Fruit fly (Drosophila melanogaster): ENCODE measurements around the gene mus81.

Gene mus81

DNA sequence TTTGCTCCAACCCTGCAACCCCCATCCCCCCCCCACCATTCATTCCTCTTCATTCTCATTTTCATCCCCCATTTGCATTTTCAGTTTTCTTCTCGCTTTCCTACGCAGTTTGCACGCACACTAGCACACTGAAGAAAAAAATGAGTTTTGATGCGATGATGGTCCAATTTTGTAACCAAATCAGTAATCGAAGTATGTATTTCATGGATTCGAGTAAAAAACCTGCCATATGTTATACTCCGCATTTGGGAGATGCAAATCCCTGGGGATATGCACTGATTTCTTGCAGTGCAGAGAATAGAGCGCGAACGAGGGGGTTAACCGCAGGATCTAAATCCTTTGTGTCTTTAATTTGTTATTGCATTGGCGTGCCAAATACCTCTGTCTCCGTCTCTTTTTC lies 15.0 kb downstream of the mus81 start (continued):
- TF ChIP-seq insv (GFP tag; optimal IDR thresholded peaks at IDR 0.05) (no peak), CG13123 (GFP tag; optimal IDR thresholded peaks at IDR 0.05) (peak; percentile 5), tna (GFP tag; IDR thresholded peaks at IDR 0.05; ENCODE audit: partially characterized antibody) (no peak), CG6854 (GFP tag; optimal IDR thresholded peaks at IDR 0.05) (peak; percentile 46), CG15696 (tag; optimal IDR thresholded peaks at IDR 0.05) (no peak), fd96Cb (tag; optimal IDR thresholded peaks at IDR 0.05) (peak; percentile 61), tio (GFP tag; optimal IDR thresholded peaks at IDR 0.05) (peak; percentile 14), gro (GFP tag; optimal IDR thresholded peaks at IDR 0.05) (peak; percentile 1), CG8089 (GFP tag; optimal IDR thresholded peaks at IDR 0.05) (peak; percentile 33), caup (GFP tag; optimal IDR thresholded peaks at IDR 0.05; ENCODE audit: severe bottlenecking) (peak; percentile 53), wek (GFP tag; optimal IDR thresholded peaks at IDR 0.05) (peak; percentile 30), CG3281 (GFP tag; optimal IDR thresholded peaks at IDR 0.05) (peak; percentile 40), Eip74EF (GFP tag; optimal IDR thresholded peaks at IDR 0.05) (no peak), lmd (GFP tag; IDR thresholded peaks at IDR 0.05) (peak; percentile 73), oc (tag; optimal IDR thresholded peaks at IDR 0.05) (peak; percentile 30), Abd-B (GFP tag; optimal IDR thresholded peaks at IDR 0.05) (peak; percentile 38), sim (GFP tag; IDR thresholded peaks at IDR 0.05) (no peak), Adf1 (GFP tag; IDR thresholded peaks at IDR 0.05) (no peak), Gug (GFP tag; IDR thresholded peaks at IDR 0.05) (peak; percentile 54; the same call in 2 of the 4 replicates), cato (GFP tag; optimal IDR thresholded peaks at IDR 0.05; ENCODE audit: borderline replicate concordance) (no peak), CG4854 (GFP tag; optimal IDR thresholded peaks at IDR 0.05) (no peak), D19B (GFP tag; optimal IDR thresholded peaks at IDR 0.05) (no peak), CG11085 (GFP tag; IDR thresholded peaks at IDR 0.05) (peak; percentile 31; the same call in 1 of the 2 replicates), CG5953 (GFP tag; IDR thresholded peaks at IDR 0.05) (no peak), Deaf1 (tag; optimal IDR thresholded peaks at IDR 0.05) (peak; percentile 15), E2f1 (GFP tag; IDR thresholded peaks at IDR 0.05) (peak; percentile 44), onecut (GFP tag; IDR thresholded peaks at IDR 0.05) (peak; percentile 45), gfzf (GFP tag; optimal IDR thresholded peaks at IDR 0.05) (no peak), Mad (GFP tag; optimal IDR thresholded peaks at IDR 0.05) (no peak), CG9876 (GFP tag; optimal IDR thresholded peaks at IDR 0.05) (no peak), HLH4C (GFP tag; IDR thresholded peaks at IDR 0.05; ENCODE audit: partially characterized antibody) (no peak), CG6272 (GFP tag; IDR thresholded peaks at IDR 0.05) (no peak), CG5245 (GFP tag; optimal IDR thresholded peaks at IDR 0.05) (peak; percentile 29), org-1 (GFP tag; optimal IDR thresholded peaks at IDR 0.05) (peak; percentile 41), CG34376 (GFP tag; optimal IDR thresholded peaks at IDR 0.05) (no peak), Doc3 (GFP tag; IDR thresholded peaks at IDR 0.05; ENCODE audit: partially characterized antibody) (no peak), CG16779 (GFP tag; IDR thresholded peaks at IDR 0.05) (no peak), Tbp (GFP tag; optimal IDR thresholded peaks at IDR 0.05) (no peak), CG1602 (GFP tag; optimal IDR thresholded peaks at IDR 0.05) (peak; percentile 11), so (GFP tag; IDR thresholded peaks at IDR 0.05) (0 out of 3 replicates have a peak, but pooled peaks have one; percentile 21), CG2712 (tag; optimal IDR thresholded peaks at IDR 0.05) (peak; percentile 51), CG6683 (GFP tag; optimal IDR thresholded peaks at IDR 0.05) (peak; percentile 35), jigr1 (GFP tag; IDR thresholded peaks at IDR 0.05) (no peak), Bteb2 (GFP tag; optimal IDR thresholded peaks at IDR 0.05) (no peak), mirr (GFP tag; optimal IDR thresholded peaks at IDR 0.05) (no peak), sug (tag; optimal IDR thresholded peaks at IDR 0.05) (no peak), Blimp-1 (GFP tag; optimal IDR thresholded peaks at IDR 0.05) (peak; percentile 57), CG9932 (GFP tag; IDR thresholded peaks at IDR 0.05) (peak; percentile 55), ara (GFP tag; IDR thresholded peaks at IDR 0.05) (peak; percentile 48; the same call in 1 of the 2 replicates), ac (GFP tag; optimal IDR thresholded peaks at IDR 0.05) (no peak), CG13775 (GFP tag; optimal IDR thresholded peaks at IDR 0.05) (no peak)
